Worm (Caenorhabditis elegans): Measurements from ENCODE around the gene cit-1.1.

- TF ChIP-seq hmg-4 (GFP tag; optimal IDR thresholded peaks at IDR 0.05) = no peak
- no peak for TF ChIP-seq F13C5.2 (tag; optimal IDR thresholded peaks at IDR 0.05)
- TF ChIP-seq ama-1 (optimal IDR thresholded peaks at IDR 0.05) = no peak
- TF ChIP-seq tbx-37 (GFP tag; conservative IDR thresholded peaks at IDR 0.05) = no peak
- no peak for TF ChIP-seq sea-1 (GFP tag; conservative IDR thresholded peaks at IDR 0.05)
- TF ChIP-seq hnd-1 (tag; optimal IDR thresholded peaks at IDR 0.05) = no peak
- no peak for TF ChIP-seq hmbx-1 (tag; optimal IDR thresholded peaks at IDR 0.05)
- TF ChIP-seq B0310.2 (tag; optimal IDR thresholded peaks at IDR 0.05) = no peak
- no peak for TF ChIP-seq flt-1 (GFP tag; IDR thresholded peaks at IDR 0.05)
- TF ChIP-seq aly-1 (tag; optimal IDR thresholded peaks at IDR 0.05) = no peak
- no peak for TF ChIP-seq ceh-36 (tag; optimal IDR thresholded peaks at IDR 0.05)
- TF ChIP-seq ceh-13 (GFP tag; optimal IDR thresholded peaks at IDR 0.05) = no peak
Observed at ce11 chrIII:7977777-7978176, 31.8 kb downstream of the cit-1.1 start, which contains the start of gene C06G4.4.
